Worm (Caenorhabditis elegans) whole organism, L2 larva: Measurements from ENCODE around the gene ZK354.8.

Experiments
- ama-1 ChIP-seq: fragments of 150-350 bp; optimal IDR thresholded peaks from 2 replicates; lab custom pipeline; 2018; ENCODE audit warnings: inconsistent platforms
- blmp-1 ChIP-seq: sonication (generic microtip); optimal IDR thresholded peaks from 2 replicates; lab custom pipeline; 2017; ENCODE audit warnings: missing genetic modification characterization, mild to moderate bottlenecking, missing compliant biosample characterization, antibody characterized with exemption, moderate library complexity; ENCODE audit not compliant: insufficient read depth
- elt-1 ChIP-seq: fragments of 150-350 bp; optimal IDR thresholded peaks from 2 replicates; lab custom pipeline; 2014; ENCODE audit warnings: missing biosample characterization, missing genetic modification characterization
- nhr-11 ChIP-seq: fragments of 150-350 bp; optimal IDR thresholded peaks from 2 replicates; lab custom pipeline; 2014; ENCODE audit warnings: missing biosample characterization, missing genetic modification characterization
- nhr-21 ChIP-seq: fragments of 150-350 bp; optimal IDR thresholded peaks from 2 replicates; lab custom pipeline; 2014; ENCODE audit warnings: missing biosample characterization, missing genetic modification characterization
- nhr-23 ChIP-seq: fragments of 150-350 bp; optimal IDR thresholded peaks from 2 replicates; lab custom pipeline; 2014; ENCODE audit warnings: missing biosample characterization, missing genetic modification reagents, missing genetic modification characterization
- nhr-237 ChIP-seq: fragments of 150-350 bp; optimal IDR thresholded peaks from 2 replicates; lab custom pipeline; 2014; ENCODE audit warnings: missing biosample characterization, missing genetic modification characterization
- skn-1 ChIP-seq: sonication (generic microtip); optimal IDR thresholded peaks from 2 replicates; lab custom pipeline; 2017; ENCODE audit warnings: missing biosample characterization, missing genetic modification characterization
- unc-62 ChIP-seq: fragments of 150-350 bp; optimal IDR thresholded peaks from 2 replicates; lab custom pipeline; 2014; ENCODE audit warnings: missing biosample characterization, missing genetic modification reagents, missing genetic modification characterization
- ztf-11 ChIP-seq: sonication (generic microtip); optimal IDR thresholded peaks from 2 replicates; lab custom pipeline; 2017; ENCODE audit warnings: missing biosample characterization, missing genetic modification characterization
- ztf-4 ChIP-seq: fragments of 150-350 bp; optimal IDR thresholded peaks from 2 replicates; lab custom pipeline; 2014; ENCODE audit warnings: missing biosample characterization, missing genetic modification characterization

DNA sequence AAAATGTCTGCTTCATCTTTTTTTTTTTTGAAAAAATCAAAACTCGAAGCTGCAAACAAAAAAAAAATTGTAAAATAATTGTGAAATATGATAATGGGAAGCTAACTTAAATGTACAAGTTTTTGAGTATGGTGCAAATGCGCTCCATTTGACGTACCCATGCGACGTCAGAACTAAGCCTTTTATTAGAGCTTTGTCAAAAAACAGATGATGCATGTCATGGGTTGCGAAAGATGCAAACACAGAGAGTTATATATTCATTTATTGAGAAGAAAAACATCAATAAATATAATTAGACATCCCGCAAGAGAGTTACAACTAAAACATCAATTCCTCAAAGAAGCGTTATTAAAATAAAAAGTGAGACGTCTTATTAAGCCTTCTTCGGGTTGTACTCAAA is 11.5 kb downstream of the ZK354.8 start:
- TF ChIP-seq blmp-1 (tag; lab: Kevin White, UChicago) (no peak), elt-1 (tag; lab: Kevin White, UChicago) (no peak), unc-62 (no peak), ztf-4 (tag; lab: Kevin White, UChicago) (no peak), skn-1 (tag; lab: Kevin White, UChicago) (no peak), nhr-21 (tag; lab: Kevin White, UChicago) (no peak), ztf-11 (tag; lab: Kevin White, UChicago) (no peak), nhr-23 (tag; lab: Kevin White, UChicago) (no peak), nhr-11 (tag; lab: Kevin White, UChicago) (no peak), nhr-237 (tag; lab: Kevin White, UChicago) (no peak), ama-1 (lab: Kevin White, UChicago) (no peak)
